Worm (Caenorhabditis elegans) whole organism, late embryonic: ENCODE measurements around the gene imp-2.

ENCODE experiments used
- C08G9.2 ChIP-seq: sonication (generic microtip); optimal IDR thresholded peaks from 2 replicates; lab custom pipeline; 2016; ENCODE audit warnings: mild to moderate bottlenecking, missing genetic modification characterization, moderate library complexity, missing compliant biosample characterization
- C38D4.7 ChIP-seq: fragments of 200-800 bp; sonication (Bioruptor generic); optimal IDR thresholded peaks from 2 replicates; lab custom pipeline; 2018; ENCODE audit warnings: mild to moderate bottlenecking, missing genetic modification characterization, moderate library complexity, missing compliant biosample characterization
- ahr-1 ChIP-seq: sonication (generic microtip); optimal IDR thresholded peaks from 2 replicates; lab custom pipeline; 2016; ENCODE audit warnings: missing genetic modification characterization, missing compliant biosample characterization
- ama-1 ChIP-seq: fragments of 150-350 bp; optimal IDR thresholded peaks from 2 replicates; lab custom pipeline; 2014
- ceh-14 ChIP-seq: sonication (generic microtip); optimal IDR thresholded peaks from 2 replicates; lab custom pipeline; 2016; ENCODE audit warnings: missing genotype, missing genetic modification characterization, missing compliant biosample characterization
- ceh-19 ChIP-seq: fragments of 200-800 bp; sonication (Bioruptor generic); optimal IDR thresholded peaks from 2 replicates; lab custom pipeline; 2018; ENCODE audit warnings: mild to moderate bottlenecking, missing genetic modification characterization, missing compliant biosample characterization
- ceh-2 ChIP-seq: sonication (generic microtip); optimal IDR thresholded peaks from 2 replicates; lab custom pipeline; 2016; ENCODE audit warnings: missing genotype, missing genetic modification characterization, missing compliant biosample characterization
- ceh-24 ChIP-seq: sonication (generic microtip); optimal IDR thresholded peaks from 2 replicates; lab custom pipeline; 2016; ENCODE audit warnings: mild to moderate bottlenecking, missing genetic modification characterization, missing compliant biosample characterization
- ceh-30 ChIP-seq: fragments of 150-350 bp; optimal IDR thresholded peaks from 2 replicates; lab custom pipeline; 2014; ENCODE audit warnings: missing biosample characterization, missing genetic modification characterization
- ceh-31 ChIP-seq: sonication (generic microtip); optimal IDR thresholded peaks from 2 replicates; lab custom pipeline; 2016; ENCODE audit warnings: missing genetic modification characterization, missing compliant biosample characterization
- ceh-9 ChIP-seq: sonication (generic microtip); optimal IDR thresholded peaks from 2 replicates; lab custom pipeline; 2016; ENCODE audit warnings: mild to moderate bottlenecking, missing genetic modification characterization, inconsistent platforms, missing compliant biosample characterization
- che-1 ChIP-seq: sonication (generic microtip); optimal IDR thresholded peaks from 2 replicates; lab custom pipeline; 2016; ENCODE audit warnings: mild to moderate bottlenecking, missing genetic modification characterization, missing compliant biosample characterization
- dve-1 ChIP-seq: sonication (generic microtip); optimal IDR thresholded peaks from 2 replicates; lab custom pipeline; 2017; ENCODE audit warnings: antibody characterized with exemption, mild to moderate bottlenecking, missing genetic modification characterization, missing compliant biosample characterization
- eyg-1 ChIP-seq: sonication (generic microtip); optimal IDR thresholded peaks from 2 replicates; lab custom pipeline; 2016; ENCODE audit warnings: missing genotype, missing genetic modification characterization, missing compliant biosample characterization
- fkh-10 ChIP-seq: fragments of 150-350 bp; optimal IDR thresholded peaks from 2 replicates; lab custom pipeline; 2014; ENCODE audit warnings: missing biosample characterization, missing genetic modification reagents, missing genetic modification characterization
- hlh-13 ChIP-seq: fragments of 200-800 bp; sonication (Bioruptor generic); optimal IDR thresholded peaks from 2 replicates; lab custom pipeline; 2018; ENCODE audit warnings: mild to moderate bottlenecking, missing genetic modification characterization, missing compliant biosample characterization
- hlh-15 ChIP-seq: sonication (generic microtip); optimal IDR thresholded peaks from 2 replicates; lab custom pipeline; 2016; ENCODE audit warnings: missing genetic modification characterization, missing compliant biosample characterization
- hlh-30 ChIP-seq: sonication (generic microtip); optimal IDR thresholded peaks from 2 replicates; lab custom pipeline; 2017; ENCODE audit warnings: antibody characterized with exemption, missing genetic modification characterization, missing compliant biosample characterization; ENCODE audit not compliant: insufficient read depth
- hlh-6 ChIP-seq: sonication (generic microtip); optimal IDR thresholded peaks from 2 replicates; lab custom pipeline; 2016; ENCODE audit warnings: missing genotype, missing genetic modification characterization, missing compliant biosample characterization
- lim-6 ChIP-seq: sonication (generic microtip); optimal IDR thresholded peaks from 2 replicates; lab custom pipeline; 2016; ENCODE audit warnings: missing genetic modification characterization, missing compliant biosample characterization
- mec-3 ChIP-seq: sonication (generic microtip); optimal IDR thresholded peaks from 2 replicates; lab custom pipeline; 2016; ENCODE audit warnings: borderline replicate concordance, missing genetic modification characterization, missing compliant biosample characterization
- nfya-1 ChIP-seq: sonication (generic microtip); optimal IDR thresholded peaks from 2 replicates; lab custom pipeline; 2017; ENCODE audit warnings: missing genetic modification characterization, mild to moderate bottlenecking, missing compliant biosample characterization, antibody characterized with exemption, moderate library complexity
- nhr-11 ChIP-seq: fragments of 150-350 bp; optimal IDR thresholded peaks from 2 replicates; lab custom pipeline; 2014; ENCODE audit warnings: missing biosample characterization, missing genetic modification characterization
- pag-3 ChIP-seq: sonication (generic microtip); optimal IDR thresholded peaks from 2 replicates; lab custom pipeline; 2016; ENCODE audit warnings: missing compliant biosample characterization, missing genetic modification characterization, borderline replicate concordance
- pat-9 ChIP-seq: fragments of 200-800 bp; sonication (Bioruptor generic); optimal IDR thresholded peaks from 2 replicates; lab custom pipeline; 2018; ENCODE audit warnings: mild to moderate bottlenecking, missing genetic modification characterization, moderate library complexity, missing compliant biosample characterization
- pax-1 ChIP-seq: fragments of 150-350 bp; optimal IDR thresholded peaks from 2 replicates; lab custom pipeline; 2014; ENCODE audit warnings: missing biosample characterization, missing genetic modification characterization
- pha-2 ChIP-seq: sonication (generic microtip); optimal IDR thresholded peaks from 2 replicates; lab custom pipeline; 2017; ENCODE audit warnings: mild to moderate bottlenecking, missing genetic modification characterization, missing compliant biosample characterization
- rnt-1 ChIP-seq: sonication (generic microtip); optimal IDR thresholded peaks from 2 replicates; lab custom pipeline; 2016; ENCODE audit warnings: missing genetic modification characterization, missing compliant biosample characterization
- sdc-2 ChIP-seq: sonication (generic microtip); optimal IDR thresholded peaks from 2 replicates; lab custom pipeline; 2016; ENCODE audit warnings: missing genotype, missing genetic modification characterization, missing compliant biosample characterization
- sox-4 ChIP-seq: sonication (generic microtip); optimal IDR thresholded peaks from 2 replicates; lab custom pipeline; 2017; ENCODE audit warnings: mild to moderate bottlenecking, missing genetic modification characterization, inconsistent platforms, missing compliant biosample characterization
- syd-9 ChIP-seq: sonication (generic microtip); optimal IDR thresholded peaks from 2 replicates; lab custom pipeline; 2016; ENCODE audit warnings: mild to moderate bottlenecking, missing genetic modification characterization, moderate library complexity, missing compliant biosample characterization
- tbx-2 ChIP-seq: sonication (generic microtip); optimal IDR thresholded peaks from 2 replicates; lab custom pipeline; 2016; ENCODE audit warnings: missing genetic modification characterization, missing compliant biosample characterization
- tbx-7 ChIP-seq: sonication (generic microtip); optimal IDR thresholded peaks from 2 replicates; lab custom pipeline; 2016; ENCODE audit warnings: missing genotype, missing genetic modification characterization, missing compliant biosample characterization
- unc-86 ChIP-seq: sonication (generic microtip); optimal IDR thresholded peaks from 2 replicates; lab custom pipeline; 2016; ENCODE audit warnings: missing genetic modification characterization, missing compliant biosample characterization

Gene imp-2

ce11 chrIV:11109771-11110170, 8.9 kb downstream of the imp-2 start, which contains the start of gene pigk-1:
Gene pigk-1, minus strand, starts transcription at chrIV:11110018.
- TF ChIP-seq ceh-30: no peak
- no peak for TF ChIP-seq fkh-10 (GFP tag; lab: Kevin White, UChicago)
- no peak for TF ChIP-seq sox-4
- TF ChIP-seq pat-9 (tag; lab: Kevin White, UChicago): no peak
- no peak for TF ChIP-seq tbx-2
- no peak for TF ChIP-seq hlh-30 (tag; lab: Kevin White, UChicago)
- no peak for TF ChIP-seq C38D4.7 (GFP tag; lab: Kevin White, UChicago)
- no peak for TF ChIP-seq pag-3 (tag; lab: Kevin White, UChicago)
- TF ChIP-seq lim-6: no peak

ce11 chrIV:11105724-11106123, 13.0 kb downstream of the imp-2 start, which contains the start of gene srlf-24:
Gene srlf-24, minus strand, starts transcription at chrIV:11105824.
- TF ChIP-seq pag-3 (tag; lab: Kevin White, UChicago) (no peak), pha-2 (tag; lab: Kevin White, UChicago) (no peak), ceh-31 (tag; lab: Kevin White, UChicago) (no peak), hlh-6 (tag; lab: Kevin White, UChicago) (no peak), ceh-24 (tag; lab: Kevin White, UChicago) (no peak), dve-1 (tag; lab: Kevin White, UChicago) (no peak), syd-9 (no peak)

- TF ChIP-seq nhr-11 (tag; lab: Kevin White, UChicago) (peak; percentile 79), unc-86 (tag; lab: Kevin White, UChicago) (no peak), ceh-19 (GFP tag; lab: Kevin White, UChicago) (no peak), eyg-1 (tag; lab: Kevin White, UChicago) (no peak)
Measured at ce11 chrIV:11103501-11103900, 15.2 kb downstream of the imp-2 start.

ce11 chrIV:11102608-11103007, 16.1 kb downstream of the imp-2 start, which contains the start of gene srlf-17:
Gene srlf-17, minus strand, starts transcription at chrIV:11102708.
- TF ChIP-seq ceh-14 (tag; lab: Kevin White, UChicago): no peak
- TF ChIP-seq C08G9.2 (tag; lab: Kevin White, UChicago): no peak
- TF ChIP-seq tbx-7 (tag; lab: Kevin White, UChicago): no peak
- no peak for TF ChIP-seq ceh-2 (tag; lab: Kevin White, UChicago)
- TF ChIP-seq ahr-1 (tag; lab: Kevin White, UChicago): no peak
- TF ChIP-seq sox-4: no peak
- TF ChIP-seq, all 69 proteins: peak for 0

- TF ChIP-seq hlh-13 (GFP tag; lab: Kevin White, UChicago): no peak
- TF ChIP-seq ceh-9: no peak
- no peak for TF ChIP-seq fkh-10 (GFP tag; lab: Kevin White, UChicago)
- TF ChIP-seq pat-9 (tag; lab: Kevin White, UChicago): no peak
- no peak for TF ChIP-seq sdc-2
- no peak for TF ChIP-seq mec-3 (tag; lab: Kevin White, UChicago)
Measured at ce11 chrIV:11101383-11101782, 17.3 kb downstream of the imp-2 start, which contains the start of gene srlf-18. Gene srlf-18, minus strand, starts transcription at chrIV:11101483.

ce11 chrIV:11100271-11100670, 18.4 kb downstream of the imp-2 start, which contains the start of gene str-3:
Gene str-3, minus strand, starts transcription at chrIV:11100371.
- no peak for TF ChIP-seq syd-9
- no peak for TF ChIP-seq hlh-15 (tag; lab: Kevin White, UChicago)
- TF ChIP-seq pax-1 (tag; lab: Kevin White, UChicago): no peak
- no peak for TF ChIP-seq nhr-11 (tag; lab: Kevin White, UChicago)
- no peak for TF ChIP-seq ceh-30
- no peak for TF ChIP-seq rnt-1
- no peak for TF ChIP-seq ama-1 (lab: Kevin White, UChicago)
- TF ChIP-seq che-1 (tag; lab: Kevin White, UChicago): no peak
- no peak for TF ChIP-seq nfya-1 (tag; lab: Kevin White, UChicago)
